Worm (Caenorhabditis elegans): Measurements from ENCODE around the gene rom-1.

Gene rom-1

ce11 chrIII:4910956-4911355, 4.0 kb downstream of the rom-1 start, which contains the start of gene F26F4.2:
F26F4.2 (plus strand) TSS chrIII:4911256.
- no peak for TF ChIP-seq ceh-16 (tag; optimal IDR thresholded peaks at IDR 0.05)
- no peak for TF ChIP-seq nhr-23 (tag; optimal IDR thresholded peaks at IDR 0.05)
- TF ChIP-seq hmg-11 (tag; optimal IDR thresholded peaks at IDR 0.05) = no peak
- TF ChIP-seq ceh-9 (tag; optimal IDR thresholded peaks at IDR 0.05) = no peak
- TF ChIP-seq pha-4 (tag; optimal IDR thresholded peaks at IDR 0.05) = no peak
- no peak for TF ChIP-seq unc-62 (GFP tag; optimal IDR thresholded peaks at IDR 0.05)
- no peak for TF ChIP-seq snpc-4 (tag; optimal IDR thresholded peaks at IDR 0.05)
- TF ChIP-seq nhr-28 (tag; optimal IDR thresholded peaks at IDR 0.05) = no peak
- no peak for TF ChIP-seq elt-2 (tag; optimal IDR thresholded peaks at IDR 0.05)
- TF ChIP-seq nhr-67 (tag; optimal IDR thresholded peaks at IDR 0.05) = no peak
- TF ChIP-seq elt-1 (tag; optimal IDR thresholded peaks at IDR 0.05) = no peak
- TF ChIP-seq daf-12 (tag; optimal IDR thresholded peaks at IDR 0.05) = no peak
- TF ChIP-seq tbx-2 (tag; optimal IDR thresholded peaks at IDR 0.05) = no peak
- no peak for TF ChIP-seq nfya-1 (tag; optimal IDR thresholded peaks at IDR 0.05; ENCODE audit: insufficient read depth)
- no peak for TF ChIP-seq elt-3 (tag; optimal IDR thresholded peaks at IDR 0.05)
- no peak for TF ChIP-seq aly-2 (tag; optimal IDR thresholded peaks at IDR 0.05)
- TF ChIP-seq mml-1 (tag; optimal IDR thresholded peaks at IDR 0.05) = no peak

ce11 chrIII:4912317-4912716, 5.3 kb downstream of the rom-1 start, which contains the start of the genes F26F4.9 and cee-1:
F26F4.9 (minus strand) TSS chrIII:4912521.
cee-1 (plus strand) TSS chrIII:4912699.
- TF ChIP-seq pqm-1 (tag; optimal IDR thresholded peaks at IDR 0.05) = peak; percentile 43
- peak; percentile 22 for TF ChIP-seq jun-1 (tag; optimal IDR thresholded peaks at IDR 0.05)
- no peak for TF ChIP-seq elt-1 (tag; optimal IDR thresholded peaks at IDR 0.05)
- no peak for TF ChIP-seq mdl-1 (tag; optimal IDR thresholded peaks at IDR 0.05)
- TF ChIP-seq ZK546.5 (tag; optimal IDR thresholded peaks at IDR 0.05) = no peak
- TF ChIP-seq elt-2 (tag; optimal IDR thresholded peaks at IDR 0.05) = peak; percentile 6
- peak; percentile 48 for TF ChIP-seq nhr-23 (tag; optimal IDR thresholded peaks at IDR 0.05)
- TF ChIP-seq eor-1 (tag; optimal IDR thresholded peaks at IDR 0.05) = no peak
- no peak for TF ChIP-seq ceh-9 (tag; optimal IDR thresholded peaks at IDR 0.05)
- TF ChIP-seq daf-12 (tag; optimal IDR thresholded peaks at IDR 0.05) = no peak
- no peak for TF ChIP-seq ceh-82 (tag; optimal IDR thresholded peaks at IDR 0.05)
- peak; percentile 80 for TF ChIP-seq lin-15B (tag; optimal IDR thresholded peaks at IDR 0.05)
- TF ChIP-seq hmg-11 (tag; optimal IDR thresholded peaks at IDR 0.05) = peak; percentile 33
- peak; percentile 53 for TF ChIP-seq snpc-4 (tag; optimal IDR thresholded peaks at IDR 0.05)
- TF ChIP-seq nhr-11 (tag; optimal IDR thresholded peaks at IDR 0.05) = no peak
- no peak for TF ChIP-seq nhr-67 (tag; optimal IDR thresholded peaks at IDR 0.05)
- TF ChIP-seq nhr-43 (tag; optimal IDR thresholded peaks at IDR 0.05; ENCODE audit: poor library complexity, severe bottlenecking) = peak; percentile 90
- TF ChIP-seq nfya-1 (tag; optimal IDR thresholded peaks at IDR 0.05; ENCODE audit: insufficient read depth) = peak; percentile 65
- no peak for TF ChIP-seq fkh-10 (GFP tag; optimal IDR thresholded peaks at IDR 0.05)
- no peak for TF ChIP-seq ztf-4 (tag; optimal IDR thresholded peaks at IDR 0.05)
- TF ChIP-seq pha-4 (tag; optimal IDR thresholded peaks at IDR 0.05) = peak; percentile 71
- no peak for TF ChIP-seq tbx-2 (tag; optimal IDR thresholded peaks at IDR 0.05)
- no peak for TF ChIP-seq unc-62 (GFP tag; optimal IDR thresholded peaks at IDR 0.05)
- TF ChIP-seq nhr-12 (tag; optimal IDR thresholded peaks at IDR 0.05) = no peak

- TF ChIP-seq nhr-12 (tag; optimal IDR thresholded peaks at IDR 0.05) (no peak), lin-15B (tag; optimal IDR thresholded peaks at IDR 0.05) (no peak), sea-2 (GFP tag; optimal IDR thresholded peaks at IDR 0.05) (no peak), skn-1 (tag; optimal IDR thresholded peaks at IDR 0.05) (no peak), unc-62 (GFP tag; optimal IDR thresholded peaks at IDR 0.05) (no peak), nhr-43 (tag; optimal IDR thresholded peaks at IDR 0.05; ENCODE audit: poor library complexity, severe bottlenecking) (no peak)
Measured at ce11 chrIII:4913736-4914135, 6.7 kb downstream of the rom-1 start.

ce11 chrIII:4917077-4917476, 10.1 kb downstream of the rom-1 start, which contains the start of gene rars-1:
rars-1 (minus strand) TSS chrIII:4917177.
- TF ChIP-seq nhr-11 (tag; optimal IDR thresholded peaks at IDR 0.05) (no peak), nhr-23 (tag; optimal IDR thresholded peaks at IDR 0.05) (no peak), hmg-11 (tag; optimal IDR thresholded peaks at IDR 0.05) (no peak), egl-27 (tag; optimal IDR thresholded peaks at IDR 0.05) (no peak), nfya-1 (tag; optimal IDR thresholded peaks at IDR 0.05; ENCODE audit: insufficient read depth) (no peak), fos-1 (tag; optimal IDR thresholded peaks at IDR 0.05) (no peak), ZK546.5 (tag; optimal IDR thresholded peaks at IDR 0.05) (no peak), ceh-82 (tag; optimal IDR thresholded peaks at IDR 0.05) (no peak), unc-39 (tag; optimal IDR thresholded peaks at IDR 0.05) (no peak), nhr-25 (tag; optimal IDR thresholded peaks at IDR 0.05) (no peak), pha-4 (tag; optimal IDR thresholded peaks at IDR 0.05) (no peak), pqm-1 (tag; optimal IDR thresholded peaks at IDR 0.05) (no peak), tbx-2 (tag; optimal IDR thresholded peaks at IDR 0.05) (no peak), lin-39 (tag; optimal IDR thresholded peaks at IDR 0.05) (no peak), nhr-67 (tag; optimal IDR thresholded peaks at IDR 0.05) (no peak), ceh-16 (tag; optimal IDR thresholded peaks at IDR 0.05) (no peak), nhr-76 (tag; optimal IDR thresholded peaks at IDR 0.05) (no peak), nhr-77 (tag; optimal IDR thresholded peaks at IDR 0.05) (no peak), unc-62 (GFP tag; optimal IDR thresholded peaks at IDR 0.05) (no peak), zag-1 (tag; optimal IDR thresholded peaks at IDR 0.05) (no peak)

Data from whole organism, L3 larva.